Worm (Caenorhabditis elegans): Measurements from ENCODE around the gene acp-2.

ce11 chrII:8442176-8442575 is 10.3 kb upstream of the acp-2 start:
- no peak for TF ChIP-seq rec-8 (tag; optimal IDR thresholded peaks at IDR 0.05)
- TF ChIP-seq snpc-4 (GFP tag; optimal IDR thresholded peaks at IDR 0.05): no peak
- peak in 1 of 4 experiments; percentile 16 for TF ChIP-seq snpc-4 (tag; optimal IDR thresholded peaks at IDR 0.05)
- no peak for TF ChIP-seq madf-3 (GFP tag; IDR thresholded peaks at IDR 0.05)
- TF ChIP-seq repo-1 (tag; optimal IDR thresholded peaks at IDR 0.05): no peak
- no peak for TF ChIP-seq ztf-25 (GFP tag; IDR thresholded peaks at IDR 0.05)
- no peak for TF ChIP-seq F49E8.2 (tag; optimal IDR thresholded peaks at IDR 0.05; ENCODE audit: insufficient read depth)
- no peak for TF ChIP-seq zfh-2 (GFP tag; conservative IDR thresholded peaks at IDR 0.05)
- no peak for TF ChIP-seq ama-1 (optimal IDR thresholded peaks at IDR 0.05)
- no peak for TF ChIP-seq ama-1 (GFP tag; optimal IDR thresholded peaks at IDR 0.05)
- no peak for TF ChIP-seq pha-4 (tag; optimal IDR thresholded peaks at IDR 0.05)
